Worm (Caenorhabditis elegans): Measurements from ENCODE around the gene grl-13.

Gene grl-13

DNA sequence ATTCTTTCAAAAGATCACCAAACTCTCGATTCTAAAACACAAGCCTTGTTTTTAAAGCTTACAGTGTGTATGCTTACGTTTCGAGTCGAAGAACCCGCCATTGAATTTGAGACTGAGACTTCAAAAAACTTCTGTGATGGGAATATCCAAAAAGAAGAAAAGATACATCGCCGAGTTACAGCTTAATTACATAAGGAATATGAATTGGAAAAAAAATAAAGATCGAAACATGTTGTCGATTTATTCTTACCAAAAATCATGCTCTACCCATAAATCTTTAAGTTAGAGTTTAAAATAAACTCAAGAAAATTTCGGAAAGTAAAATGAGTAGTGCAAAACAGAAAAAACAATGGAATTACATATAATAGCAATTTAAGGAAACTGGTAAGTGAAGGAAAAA, 21.8 kb upstream of the grl-13 start, which contains the start of gene F13A2.10:
F13A2.10 (minus strand) TSS at position 101 of the 400 bp plus-strand sequence.
- TF ChIP-seq sdc-2 (tag; optimal IDR thresholded peaks at IDR 0.05) (no peak), pat-9 (tag; optimal IDR thresholded peaks at IDR 0.05) (no peak), rnt-1 (tag; optimal IDR thresholded peaks at IDR 0.05) (no peak), nhr-232 (tag; optimal IDR thresholded peaks at IDR 0.05) (no peak), pqm-1 (tag; optimal IDR thresholded peaks at IDR 0.05) (no peak), ceh-2 (tag; optimal IDR thresholded peaks at IDR 0.05) (no peak), ref-2 (tag; optimal IDR thresholded peaks at IDR 0.05) (no peak), F13H6.1 (tag; optimal IDR thresholded peaks at IDR 0.05) (no peak), ceh-14 (tag; optimal IDR thresholded peaks at IDR 0.05) (no peak), npax-4 (tag; optimal IDR thresholded peaks at IDR 0.05) (no peak), ceh-30 (tag; optimal IDR thresholded peaks at IDR 0.05) (no peak), ceh-6 (GFP tag; optimal IDR thresholded peaks at IDR 0.05) (no peak), hlh-15 (tag; optimal IDR thresholded peaks at IDR 0.05) (no peak), unc-3 (GFP tag; conservative IDR thresholded peaks at IDR 0.05) (no peak), unc-3 (tag; optimal IDR thresholded peaks at IDR 0.05) (no peak), pha-2 (tag; optimal IDR thresholded peaks at IDR 0.05) (no peak)

DNA sequence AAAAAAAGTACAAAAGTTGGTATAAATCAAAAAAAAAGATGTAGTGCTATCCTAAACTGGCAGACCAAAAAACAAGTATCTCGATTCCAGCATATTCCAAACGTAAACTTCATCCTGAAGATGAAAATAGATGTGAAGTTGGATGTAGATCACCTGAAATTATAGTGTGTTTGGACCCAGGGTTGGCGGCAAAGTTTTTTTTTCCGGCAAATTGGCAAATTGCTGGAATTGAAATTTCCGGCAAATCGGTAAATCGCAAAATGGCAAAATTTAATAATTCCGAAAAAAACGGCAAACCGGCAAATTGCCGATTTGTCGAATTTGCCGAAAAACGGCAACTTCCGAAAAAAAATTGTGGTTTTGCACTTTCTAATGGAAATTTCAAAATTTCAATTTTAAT, 20.1 kb upstream of the grl-13 start, which contains the start of gene F13A2.2:
F13A2.2 (minus strand) TSS at position 101 of the 400 bp plus-strand sequence.
- TF ChIP-seq pax-1 (tag; optimal IDR thresholded peaks at IDR 0.05) (no peak), ceh-31 (tag; optimal IDR thresholded peaks at IDR 0.05) (no peak)

DNA sequence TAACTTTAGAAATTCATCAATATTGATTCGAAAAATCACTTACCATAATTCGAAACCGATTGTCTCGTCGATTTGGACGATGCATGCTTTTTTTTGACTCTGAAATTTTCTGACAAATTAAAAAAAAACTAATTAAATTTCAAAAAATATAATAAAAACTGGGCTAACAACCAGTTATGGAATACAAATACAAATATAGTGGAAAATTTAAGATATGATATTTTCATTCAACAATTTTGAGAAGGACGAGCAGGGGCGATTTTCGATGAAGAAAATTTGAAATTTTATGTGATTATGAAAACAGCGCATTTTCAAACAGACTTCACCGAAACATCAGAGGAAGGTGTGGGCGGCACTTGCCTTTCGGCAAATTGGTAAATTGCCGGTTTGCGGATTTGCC, 17.9 kb upstream of the grl-13 start, which contains the start of gene F13A2.1:
F13A2.1 (minus strand) TSS at position 101 of the 400 bp plus-strand sequence.
- TF ChIP-seq fkh-6 (tag; optimal IDR thresholded peaks at IDR 0.05) (no peak), K09A11.1 (tag; optimal IDR thresholded peaks at IDR 0.05; ENCODE audit: insufficient read depth) (no peak), sox-2 (GFP tag; IDR thresholded peaks at IDR 0.05) (no peak), sdc-2 (tag; optimal IDR thresholded peaks at IDR 0.05) (no peak), unc-55 (GFP tag; optimal IDR thresholded peaks at IDR 0.05) (no peak), che-1 (tag; optimal IDR thresholded peaks at IDR 0.05) (no peak), ceh-9 (tag; optimal IDR thresholded peaks at IDR 0.05) (no peak), ceh-2 (tag; optimal IDR thresholded peaks at IDR 0.05) (no peak), ceh-45 (GFP tag; IDR thresholded peaks at IDR 0.05) (no peak), unc-42 (tag; optimal IDR thresholded peaks at IDR 0.05) (no peak)

- no peak for TF ChIP-seq hlh-13 (GFP tag; optimal IDR thresholded peaks at IDR 0.05)
- no peak for TF ChIP-seq ceh-45 (GFP tag; IDR thresholded peaks at IDR 0.05)
- no peak for TF ChIP-seq dve-1 (tag; optimal IDR thresholded peaks at IDR 0.05)
- TF ChIP-seq ceh-14 (tag; optimal IDR thresholded peaks at IDR 0.05) = no peak
- no peak for TF ChIP-seq pha-4 (tag; optimal IDR thresholded peaks at IDR 0.05)
- TF ChIP-seq ceh-31 (tag; optimal IDR thresholded peaks at IDR 0.05) = no peak
- no peak for TF ChIP-seq ztf-16 (tag; optimal IDR thresholded peaks at IDR 0.05)
- TF ChIP-seq ceh-9 (tag; optimal IDR thresholded peaks at IDR 0.05) = no peak
- no peak for TF ChIP-seq pha-2 (tag; optimal IDR thresholded peaks at IDR 0.05)
- TF ChIP-seq K02D7.2 (tag; optimal IDR thresholded peaks at IDR 0.05) = no peak
- TF ChIP-seq ama-1 (optimal IDR thresholded peaks at IDR 0.05) = no peak
- TF ChIP-seq che-1 (tag; optimal IDR thresholded peaks at IDR 0.05) = no peak
- TF ChIP-seq ets-4 (tag; optimal IDR thresholded peaks at IDR 0.05) = no peak
- TF ChIP-seq ceh-18 (tag; optimal IDR thresholded peaks at IDR 0.05) = no peak
- TF ChIP-seq fax-1 (tag; optimal IDR thresholded peaks at IDR 0.05) = no peak
- TF ChIP-seq C38D4.7 (GFP tag; optimal IDR thresholded peaks at IDR 0.05) = no peak
- TF ChIP-seq F13H6.1 (tag; optimal IDR thresholded peaks at IDR 0.05) = no peak
- TF ChIP-seq ref-2 (tag; optimal IDR thresholded peaks at IDR 0.05) = no peak
- no peak for TF ChIP-seq hlh-15 (tag; optimal IDR thresholded peaks at IDR 0.05)
Observed at ce11 chrV:4377622-4378021, 13.2 kb upstream of the grl-13 start, which contains the start of gene F32D1.8. Gene F32D1.8 (minus strand): TSS chrV:4377722.

Data from whole organism, late embryonic.